Worm (Caenorhabditis elegans) whole organism, L4/young adult: ENCODE results near the gene B0464.6.
A peak's percentile ranks its signal among the peaks of the same experiment; 100 is the strongest.

Experiments used
- W03F9.2 ChIP-seq: fragments of 150-350 bp; optimal IDR thresholded peaks from 2 replicates; lab custom pipeline; 2014; ENCODE audit warnings: missing biosample characterization, missing genetic modification characterization
- him-1 ChIP-seq: sonication (generic microtip); optimal IDR thresholded peaks from 2 replicates; lab custom pipeline; 2016; ENCODE audit warnings: missing genotype, missing genetic modification reagents, missing genetic modification characterization, missing compliant biosample characterization

- TF ChIP-seq him-1 (tag; lab: Kevin White, UChicago) (no peak), W03F9.2 (tag; lab: Kevin White, UChicago) (peak; percentile 76)
These were observed 1.3 kb upstream of the B0464.6 start, which contains the start of gene baf-1 for ce11 chrIII:9467095-9467494.
